Worm (Caenorhabditis elegans) whole organism, midembryonic: ENCODE data around the gene duo-1.
A peak's percentile ranks its signal among the peaks of the same experiment; 100 is the strongest.

Experiments
- T22C8.4 ChIP-seq: fragments of 200-800 bp; sonication (Bioruptor generic); IDR thresholded peaks from 2 replicates; pipeline ENCODE4 v1.3.6; 2022; ENCODE audit warnings: missing genetic modification characterization, missing compliant biosample characterization
- cog-1 ChIP-seq: sonication (generic microtip); optimal IDR thresholded peaks from 2 replicates; lab custom pipeline; 2016; ENCODE audit warnings: missing genetic modification characterization, missing compliant biosample characterization
- flt-1 ChIP-seq: fragments of 200-800 bp; sonication (Bioruptor generic); IDR thresholded peaks from 2 replicates; pipeline ENCODE4 v1.3.6; 2022; ENCODE audit warnings: missing genetic modification characterization, missing compliant biosample characterization
- klf-2 ChIP-seq: fragments of 200-800 bp; sonication (Bioruptor generic); conservative IDR thresholded peaks from 2 replicates; pipeline ENCODE4 v1.3.6; 2022; ENCODE audit warnings: missing genetic modification reagents, missing genetic modification characterization, missing compliant biosample characterization
- med-1 ChIP-seq: sonication (generic microtip); optimal IDR thresholded peaks from 2 replicates; lab custom pipeline; 2017; ENCODE audit warnings: missing genetic modification characterization, mild to moderate bottlenecking, missing compliant biosample characterization, antibody characterized with exemption, missing genetic modification reagents; ENCODE audit not compliant: insufficient read depth
- ref-1 ChIP-seq: fragments of 200-800 bp; sonication (Bioruptor generic); conservative IDR thresholded peaks from 2 replicates; pipeline ENCODE4 v1.3.6; 2022; ENCODE audit warnings: missing genetic modification reagents, missing genetic modification characterization, missing compliant biosample characterization
- tab-1 ChIP-seq: fragments of 200-800 bp; sonication (Bioruptor generic); IDR thresholded peaks from 2 replicates; pipeline ENCODE4 v1.3.6; 2022; ENCODE audit warnings: missing genetic modification characterization, missing compliant biosample characterization
- ztf-23 ChIP-seq: fragments of 200-800 bp; sonication (Bioruptor generic); IDR thresholded peaks from 2 replicates; pipeline ENCODE4 v1.3.6; 2022; ENCODE audit warnings: missing genetic modification reagents, missing genetic modification characterization, missing compliant biosample characterization
- ztf-29 ChIP-seq: fragments of 200-800 bp; sonication (Bioruptor generic); IDR thresholded peaks from 2 replicates; pipeline ENCODE4 v1.3.6; 2022; ENCODE audit warnings: missing genetic modification reagents, missing genetic modification characterization, missing compliant biosample characterization

The duo-1 gene

DNA sequence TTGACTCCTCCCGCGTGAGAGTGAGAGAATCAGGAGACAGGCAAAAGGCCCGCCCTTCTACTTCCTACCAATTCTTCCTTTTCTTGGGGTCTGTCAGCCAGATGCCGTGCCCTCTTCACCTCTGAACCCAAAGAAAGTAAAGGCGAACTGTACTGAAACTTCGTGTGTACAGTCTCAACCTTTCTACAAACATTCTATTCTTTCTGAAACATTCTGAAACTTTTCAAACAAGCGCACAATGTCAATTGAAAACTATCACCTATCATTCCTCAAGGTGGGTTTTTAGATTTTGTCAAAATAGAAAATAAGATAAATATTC, 21.9 kb upstream of the duo-1 start:
- no peak for TF ChIP-seq tab-1 (GFP tag; lab: Robert Waterston, UW)
- no peak for TF ChIP-seq flt-1 (GFP tag; lab: Robert Waterston, UW)
- TF ChIP-seq ztf-29 = no peak
- no peak for TF ChIP-seq T22C8.4
- no peak for TF ChIP-seq klf-2 (GFP tag; lab: Robert Waterston, UW)
- TF ChIP-seq med-1 = no peak
- no peak for TF ChIP-seq cog-1
- no peak for TF ChIP-seq ref-1
- no peak for TF ChIP-seq ztf-23 (GFP tag; lab: Robert Waterston, UW)

DNA sequence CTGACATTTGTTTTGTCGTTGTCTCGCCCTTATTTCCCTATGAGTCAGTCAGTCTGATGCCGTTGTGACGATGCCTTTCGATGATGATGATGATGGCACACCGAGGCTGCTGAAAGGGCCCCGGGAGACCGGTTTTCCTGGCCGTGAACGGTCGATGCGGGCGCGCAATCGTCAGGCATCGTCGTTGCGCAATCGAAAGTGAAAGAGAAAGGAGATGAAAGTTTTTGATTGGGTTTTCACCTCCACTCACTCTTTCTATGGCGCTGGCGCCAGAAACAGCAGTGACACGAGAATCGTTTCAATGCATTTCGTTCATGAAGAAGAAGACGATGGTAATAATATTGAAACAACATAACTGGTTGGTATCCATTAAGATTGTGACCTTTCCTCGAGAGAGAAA, 21.5 kb upstream of the duo-1 start:
- TF ChIP-seq ztf-23 (GFP tag; lab: Robert Waterston, UW) (0 out of 2 replicates have a peak, but pooled peaks have one; percentile 46), T22C8.4 (peak; percentile 11; the same call in 1 of the 2 replicates), ref-1 (no peak)

DNA sequence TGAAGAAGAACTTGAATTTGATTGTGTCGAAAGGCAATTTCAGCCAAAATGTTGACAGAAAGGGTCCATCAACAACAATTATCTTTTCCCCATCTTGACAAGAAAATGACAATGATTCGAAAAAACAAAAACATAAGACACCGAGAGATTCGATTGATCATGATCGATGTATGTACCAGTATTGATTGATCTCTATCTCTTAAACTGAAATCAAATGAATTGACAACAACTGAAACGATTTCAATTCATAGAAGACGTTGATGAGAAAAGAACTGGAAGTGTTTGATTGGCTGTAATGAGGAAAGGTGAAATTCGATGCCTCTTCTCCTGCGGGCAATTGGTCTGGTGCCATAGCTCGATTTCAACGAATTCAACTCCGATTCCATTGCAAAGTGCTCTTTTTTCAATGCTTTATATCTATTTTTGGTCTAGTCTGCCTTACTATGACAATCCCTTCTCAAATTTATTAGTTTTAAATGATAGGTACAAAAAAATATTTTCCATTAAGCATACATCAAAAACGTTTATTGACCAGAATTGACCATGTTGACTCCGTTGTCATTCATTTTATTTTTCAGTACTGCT, 21.0 kb upstream of the duo-1 start:
- TF ChIP-seq tab-1 (GFP tag; lab: Robert Waterston, UW) (no peak), ref-1 (no peak), klf-2 (GFP tag; lab: Robert Waterston, UW) (no peak), med-1 (no peak), ztf-29 (no peak), ztf-23 (GFP tag; lab: Robert Waterston, UW) (no peak), flt-1 (GFP tag; lab: Robert Waterston, UW) (no peak), cog-1 (no peak), T22C8.4 (no peak)

DNA sequence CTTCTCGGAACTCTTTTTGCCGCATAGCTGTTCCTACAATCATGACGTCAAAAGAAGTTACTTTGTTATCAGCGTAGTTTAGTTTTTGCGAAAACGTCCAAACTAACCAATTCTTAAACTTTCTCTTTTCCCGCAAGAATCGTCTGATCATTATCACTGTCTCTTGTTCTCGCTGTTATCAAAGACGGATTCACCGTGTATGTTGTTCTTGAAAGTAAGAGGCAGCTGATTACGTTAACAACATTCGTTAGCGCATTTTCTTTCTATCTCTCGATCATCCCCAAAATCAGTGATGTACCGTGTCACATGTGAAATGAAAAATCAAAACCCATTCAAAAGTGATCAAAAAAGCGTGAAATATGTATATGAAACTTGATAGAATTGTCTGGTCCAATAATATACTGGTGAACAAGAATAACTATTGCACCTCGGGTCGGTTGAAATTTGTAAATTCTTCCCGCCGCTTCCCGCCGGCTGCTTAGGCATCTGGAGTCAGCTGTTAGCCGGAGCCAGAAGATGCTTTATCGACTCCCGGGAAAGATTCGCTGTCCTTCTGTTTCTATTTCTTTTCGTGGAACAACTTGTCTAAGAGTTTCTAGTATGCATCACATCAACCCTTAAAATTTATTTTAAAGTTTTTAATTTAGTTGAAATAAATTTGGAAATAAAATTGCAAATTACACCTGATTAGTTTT, 19.8 kb upstream of the duo-1 start:
- TF ChIP-seq klf-2 (GFP tag; lab: Robert Waterston, UW) (no peak), tab-1 (GFP tag; lab: Robert Waterston, UW) (no peak), ztf-23 (GFP tag; lab: Robert Waterston, UW) (no peak), ref-1 (no peak), T22C8.4 (no peak)

DNA sequence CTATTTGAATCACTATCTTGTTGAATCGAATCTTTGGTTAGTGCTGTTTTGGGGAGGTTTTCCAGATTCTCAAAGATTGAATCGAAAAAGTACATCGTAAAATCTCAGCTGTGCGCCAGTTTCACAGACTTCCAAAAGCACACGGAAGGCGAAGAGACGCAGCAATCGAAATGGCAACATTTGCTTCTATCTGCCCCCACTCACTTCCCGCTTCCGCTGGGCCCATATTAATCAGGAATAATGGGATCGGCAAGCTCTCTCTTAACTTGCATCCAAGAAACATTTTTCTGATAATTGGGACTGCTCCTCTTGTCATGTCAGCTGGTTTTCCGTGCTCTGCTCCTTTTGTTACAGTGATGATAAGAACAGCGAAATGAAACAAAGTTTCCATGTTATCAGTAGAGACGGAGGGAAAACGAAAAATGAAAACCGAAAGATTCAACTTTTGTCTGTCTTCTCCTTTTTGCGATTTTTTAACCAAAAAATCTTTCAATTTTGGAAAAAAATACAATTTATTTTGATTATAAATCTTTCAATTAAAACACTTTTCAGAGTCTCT, 18.8 kb upstream of the duo-1 start:
- TF ChIP-seq ztf-29 (no peak), T22C8.4 (no peak), flt-1 (GFP tag; lab: Robert Waterston, UW) (no peak), tab-1 (GFP tag; lab: Robert Waterston, UW) (no peak)

DNA sequence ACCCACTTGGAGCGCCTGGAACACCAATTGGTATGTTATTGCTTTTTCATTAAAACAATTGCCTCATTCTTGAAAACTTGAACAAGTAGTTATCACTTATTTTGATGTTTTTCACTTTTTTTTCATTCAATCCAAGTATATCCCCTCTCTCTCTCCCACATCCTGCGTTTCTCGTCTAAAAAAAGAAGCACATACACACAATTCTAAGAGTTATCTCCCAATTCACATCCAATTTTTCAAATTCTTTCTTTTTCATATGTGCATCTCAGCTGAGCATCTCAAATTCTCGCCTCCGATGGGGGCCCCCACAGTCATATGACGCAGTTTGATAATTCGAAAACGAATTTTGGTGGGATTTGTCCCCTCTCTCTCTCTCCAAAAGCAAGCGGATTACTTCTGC, 17.8 kb upstream of the duo-1 start:
- TF ChIP-seq ztf-29 (no peak), cog-1 (no peak), med-1 (no peak), T22C8.4 (no peak), tab-1 (GFP tag; lab: Robert Waterston, UW) (no peak), ref-1 (no peak), flt-1 (GFP tag; lab: Robert Waterston, UW) (no peak), klf-2 (GFP tag; lab: Robert Waterston, UW) (no peak), ztf-23 (GFP tag; lab: Robert Waterston, UW) (no peak)

DNA sequence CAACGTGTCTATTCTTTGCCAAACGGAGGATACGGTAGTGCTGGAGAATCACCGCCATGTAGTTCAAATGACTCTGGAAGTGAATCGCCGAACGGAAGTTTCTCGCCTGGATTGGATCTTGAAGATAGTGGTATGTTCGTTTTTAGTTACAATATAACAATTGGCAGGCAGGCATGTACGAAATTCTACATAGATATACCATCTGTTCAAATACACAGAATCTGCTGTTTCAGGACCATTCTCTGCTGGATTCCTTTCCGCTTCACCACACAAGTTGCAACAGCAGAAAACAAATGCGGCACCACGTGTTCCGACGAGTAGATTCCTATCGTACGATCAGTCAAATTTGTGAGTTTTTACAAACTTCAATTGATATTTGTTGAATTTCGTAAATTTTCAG, 14.9 kb upstream of the duo-1 start:
- no peak for TF ChIP-seq tab-1 (GFP tag; lab: Robert Waterston, UW)

DNA sequence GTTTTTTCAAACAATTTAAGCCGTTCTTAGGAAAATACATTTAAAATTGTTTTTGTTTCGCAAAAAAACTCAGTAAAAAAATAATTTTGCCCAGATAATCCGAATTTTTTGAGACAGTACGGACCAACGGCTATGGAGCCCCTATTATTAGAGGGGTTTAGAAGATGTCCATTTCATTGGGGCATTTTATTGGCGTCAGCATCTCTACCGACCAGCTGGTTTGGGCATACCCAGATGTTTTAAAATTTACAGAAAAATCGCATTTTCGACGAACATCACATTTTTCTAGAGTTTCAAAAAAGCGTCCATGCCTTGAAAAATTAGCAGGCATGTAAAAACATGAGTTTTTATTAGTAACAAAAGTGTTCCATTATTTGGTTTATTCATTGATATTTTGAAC, 13.1 kb upstream of the duo-1 start:
- TF ChIP-seq flt-1 (GFP tag; lab: Robert Waterston, UW) = peak; percentile 33; the same call in 1 of the 2 replicates
- no peak for TF ChIP-seq ztf-29
- TF ChIP-seq ztf-23 (GFP tag; lab: Robert Waterston, UW) = 0 out of 2 replicates have a peak, but pooled peaks have one; percentile 29
- no peak for TF ChIP-seq T22C8.4

DNA sequence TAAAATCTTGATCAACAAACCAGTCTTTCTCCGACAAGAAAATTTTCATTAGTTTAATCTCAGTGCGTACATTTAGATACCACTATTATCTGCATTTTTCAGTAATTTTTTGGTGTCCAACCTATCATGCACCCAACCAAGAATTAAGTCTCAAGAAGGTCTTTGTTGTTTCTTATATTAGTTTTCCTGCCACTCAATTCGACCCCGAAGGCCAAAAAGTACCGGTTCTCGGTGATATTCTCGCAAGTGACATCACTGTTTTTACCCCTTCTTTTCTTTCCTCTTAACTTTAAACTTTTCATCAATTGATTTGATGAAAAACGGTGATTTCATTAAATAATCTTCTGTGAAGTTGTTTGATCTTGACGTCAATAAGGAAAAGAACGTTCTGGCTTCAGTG, 10.9 kb upstream of the duo-1 start, which contains the start of gene F38B7.2:
F38B7.2 (plus strand) TSS at position 400 of the 400 bp plus-strand sequence.
- TF ChIP-seq med-1 = no peak
- no peak for TF ChIP-seq cog-1
- no peak for TF ChIP-seq tab-1 (GFP tag; lab: Robert Waterston, UW)
- TF ChIP-seq klf-2 (GFP tag; lab: Robert Waterston, UW) = no peak

DNA sequence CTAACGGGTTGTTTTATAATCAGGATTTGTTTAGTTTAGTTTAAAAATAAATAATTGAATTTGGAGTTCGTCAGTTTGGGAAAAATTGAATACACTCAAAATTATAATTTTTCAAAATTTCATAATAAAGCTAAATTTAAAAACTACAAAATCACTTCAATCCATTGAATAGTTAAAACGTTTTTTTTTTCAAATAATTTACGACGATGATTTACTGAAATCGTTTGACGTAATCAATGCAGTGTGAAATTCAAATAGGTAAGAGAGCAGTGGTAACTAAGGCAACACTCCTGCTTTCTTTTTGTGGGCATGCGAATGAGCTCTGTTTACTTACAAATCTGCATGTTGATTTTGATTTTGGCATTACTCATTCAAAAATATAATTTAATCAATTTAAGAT, 9.2 kb upstream of the duo-1 start, which contains the start of gene F38B7.10:
F38B7.10 (plus strand) TSS at position 301 of the 400 bp plus-strand sequence.
- TF ChIP-seq ref-1 = no peak

DNA sequence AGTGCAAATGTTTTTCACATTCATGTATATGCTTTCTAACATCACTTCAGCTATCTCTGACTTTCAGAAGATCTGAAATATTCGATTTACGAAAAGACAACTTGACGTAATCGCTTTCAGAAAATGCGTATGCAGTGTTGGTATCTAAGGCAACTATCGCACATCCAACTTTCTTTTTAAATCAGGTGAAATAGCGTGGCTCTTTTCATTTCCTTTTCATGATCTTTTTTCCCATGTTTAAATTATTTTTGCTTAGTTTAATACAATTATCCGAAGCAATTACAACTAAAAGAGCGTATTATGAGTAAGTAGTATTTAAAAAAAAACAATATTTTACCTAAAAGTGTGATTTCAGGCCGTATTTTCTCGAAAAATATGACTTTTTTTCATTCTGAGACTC, 7.6 kb upstream of the duo-1 start, which contains the start of gene F38B7.11:
F38B7.11 (plus strand) TSS at position 301 of the 400 bp plus-strand sequence.
- TF ChIP-seq ztf-29 (no peak), T22C8.4 (no peak), ztf-23 (GFP tag; lab: Robert Waterston, UW) (no peak), flt-1 (GFP tag; lab: Robert Waterston, UW) (no peak), med-1 (no peak), ref-1 (no peak), cog-1 (no peak), klf-2 (GFP tag; lab: Robert Waterston, UW) (no peak), tab-1 (GFP tag; lab: Robert Waterston, UW) (no peak)
